Fruit fly (Drosophila melanogaster): ENCODE measurements around the gene cv-c.

cv-c gene

DNA sequence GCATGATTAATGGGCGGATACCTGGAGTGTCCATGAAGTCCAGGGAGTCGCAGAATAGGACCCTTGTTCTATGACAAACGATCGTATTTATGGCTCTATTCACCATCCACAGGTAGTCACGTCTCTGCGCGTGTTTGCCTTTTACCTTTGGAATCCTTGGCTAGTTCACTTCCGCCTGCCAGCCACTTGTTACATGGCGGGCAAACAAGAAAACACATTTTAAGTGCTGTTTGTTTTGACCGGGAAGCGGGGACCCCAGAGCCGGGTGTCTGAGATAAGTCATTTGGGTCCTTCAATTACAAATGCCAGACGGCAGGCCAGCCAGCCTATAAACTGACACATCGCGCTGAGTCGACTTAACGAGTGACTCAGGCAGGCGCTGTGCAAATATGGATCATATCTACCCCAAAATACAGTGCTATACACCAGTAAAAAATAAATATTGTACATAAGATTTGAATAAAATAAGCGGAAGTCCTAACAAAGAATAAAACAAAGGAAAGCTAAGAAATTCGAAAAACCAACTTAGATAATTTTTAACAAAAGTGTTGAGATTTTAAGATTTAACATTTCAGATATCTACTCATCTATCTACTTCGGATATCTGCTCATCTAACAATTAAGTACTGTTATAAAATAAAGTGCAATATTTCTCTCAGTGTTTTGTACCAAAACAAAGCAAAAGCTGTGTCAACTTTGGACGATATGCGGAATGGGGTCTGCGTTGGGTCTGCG lies 3.2 kb upstream of the cv-c start (continued):
- TF ChIP-seq acj6 (GFP tag; optimal IDR thresholded peaks at IDR 0.05) (peak; percentile 8), Hr4 (GFP tag; optimal IDR thresholded peaks at IDR 0.05) (no peak), CG16779 (tag; optimal IDR thresholded peaks at IDR 0.05) (no peak), CG6808 (GFP tag; optimal IDR thresholded peaks at IDR 0.05) (no peak), CG8119 (GFP tag; IDR thresholded peaks at IDR 0.05) (no peak), CG7368 (GFP tag; optimal IDR thresholded peaks at IDR 0.05) (no peak), spab (GFP tag; optimal IDR thresholded peaks at IDR 0.05) (no peak), CG11294 (GFP tag; IDR thresholded peaks at IDR 0.05) (no peak), achi (GFP tag; optimal IDR thresholded peaks at IDR 0.05) (peak; percentile 12), dac (GFP tag; optimal IDR thresholded peaks at IDR 0.05) (no peak), CG8319 (GFP tag; optimal IDR thresholded peaks at IDR 0.05) (no peak), esn (GFP tag; optimal IDR thresholded peaks at IDR 0.05) (peak; percentile 26), Lpt (GFP tag; optimal IDR thresholded peaks at IDR 0.05) (no peak), CG6854 (GFP tag; optimal IDR thresholded peaks at IDR 0.05) (no peak), ss (GFP tag; optimal IDR thresholded peaks at IDR 0.05) (no peak), Eip75B (GFP tag; optimal IDR thresholded peaks at IDR 0.05) (no peak), CG10669 (GFP tag; optimal IDR thresholded peaks at IDR 0.05) (no peak), CG32006 (GFP tag; optimal IDR thresholded peaks at IDR 0.05) (no peak), CG8632 (GFP tag; optimal IDR thresholded peaks at IDR 0.05) (peak; percentile 17), svp (GFP tag) (peak; percentile 68), CG10631 (GFP tag; optimal IDR thresholded peaks at IDR 0.05) (no peak), CG34406 (GFP tag; optimal IDR thresholded peaks at IDR 0.05) (peak; percentile 23), pdm3 (GFP tag; optimal IDR thresholded peaks at IDR 0.05) (no peak), Met (GFP tag; optimal IDR thresholded peaks at IDR 0.05) (peak; percentile 36), Ets21C (GFP tag; optimal IDR thresholded peaks at IDR 0.05) (no peak), Ets96B (tag; optimal IDR thresholded peaks at IDR 0.05) (no peak), CG4318 (GFP tag; optimal IDR thresholded peaks at IDR 0.05) (no peak), Eip78C (GFP tag) (peak; percentile 62), fd85E (GFP tag; optimal IDR thresholded peaks at IDR 0.05) (no peak), CG11902 (GFP tag; optimal IDR thresholded peaks at IDR 0.05) (no peak), fkh (GFP tag; optimal IDR thresholded peaks at IDR 0.05) (peak; percentile 44), OdsH (GFP tag; optimal IDR thresholded peaks at IDR 0.05) (no peak)

- TF ChIP-seq CG8119 (GFP tag; IDR thresholded peaks at IDR 0.05): no peak
These were observed 1.5 kb upstream of the cv-c start for dm6 chr3R:14482986-14483385.

DNA sequence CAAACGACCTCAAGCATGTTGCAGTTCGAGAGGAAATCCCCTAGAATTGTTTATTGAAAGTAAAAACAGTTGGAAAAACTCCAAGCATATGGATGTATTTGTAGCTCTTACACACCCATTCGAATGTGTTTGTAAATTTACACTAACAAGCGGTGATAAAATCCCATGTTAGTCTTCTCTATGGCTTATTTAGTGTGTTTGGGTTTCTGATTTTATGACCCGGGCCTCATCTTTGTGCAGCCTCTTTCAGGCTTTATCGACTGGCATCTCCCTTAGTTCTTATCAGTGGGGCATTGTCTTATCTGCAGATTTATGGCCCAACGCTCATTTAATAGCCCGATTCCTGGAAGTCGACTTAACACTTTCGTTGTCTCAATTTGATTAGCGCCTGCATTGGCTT lies 464 bp upstream of the cv-c start:
- TF ChIP-seq CG1621 (tag; optimal IDR thresholded peaks at IDR 0.05): no peak
- no peak for TF ChIP-seq CG9139 (GFP tag; optimal IDR thresholded peaks at IDR 0.05)

- no peak for TF ChIP-seq CG32006 (GFP tag; optimal IDR thresholded peaks at IDR 0.05)
- TF ChIP-seq Sox15 (GFP tag; optimal IDR thresholded peaks at IDR 0.05): no peak
- peak; percentile 79 for TF ChIP-seq fkh (GFP tag; optimal IDR thresholded peaks at IDR 0.05)
- peak; percentile 26 for TF ChIP-seq Eip78C (GFP tag)
These were observed 1.8 kb downstream of the cv-c start for dm6 chr3R:14479623-14480194.

All from whole organism, prepupa.